Fruit fly (Drosophila melanogaster) whole organism, wandering third instar larva: Measurements from ENCODE around the gene cni.

Experiments used
- Abd-B ChIP-seq: fragments of >200 bp; optimal IDR thresholded peaks from 2 replicates; lab custom pipeline; 2017; ENCODE audit warnings: missing biosample characterization, missing genetic modification characterization
- CG32264 ChIP-seq: fragments of 200-800 bp; sonication (Bioruptor generic); optimal IDR thresholded peaks from 2 replicates; lab custom pipeline; 2016; ENCODE audit warnings: missing biosample characterization, missing genetic modification characterization
- CG9705 ChIP-seq: fragments of 200-800 bp; sonication (Bioruptor generic); optimal IDR thresholded peaks from 2 replicates; lab custom pipeline; 2018; ENCODE audit warnings: missing biosample characterization, mild to moderate bottlenecking, missing genetic modification characterization
- CrebA ChIP-seq: fragments of 200-800 bp; sonication (Bioruptor generic); optimal IDR thresholded peaks from 2 replicates; lab custom pipeline; 2016; ENCODE audit warnings: missing biosample characterization, mild to moderate bottlenecking, missing genetic modification characterization, borderline replicate concordance
- Dfd ChIP-seq: fragments of >200 bp; optimal IDR thresholded peaks from 2 replicates; lab custom pipeline; 2017; ENCODE audit warnings: missing biosample characterization, missing genetic modification characterization
- Dif ChIP-seq: fragments of 200-275, 200-300 bp; sonication (Bioruptor generic); optimal IDR thresholded peaks from 2 replicates; lab custom pipeline; 2018; ENCODE audit warnings: missing biosample characterization, missing genetic modification characterization; ENCODE audit not compliant: partially characterized antibody
- GATAd ChIP-seq: sonication (Bioruptor generic); optimal IDR thresholded peaks from 2 replicates; lab custom pipeline; 2016; ENCODE audit warnings: missing biosample characterization, missing genetic modification characterization
- HLH106 ChIP-seq: fragments of 200-800 bp; optimal IDR thresholded peaks from 3 replicates; lab custom pipeline; 2019; ENCODE audit warnings: missing biosample characterization, mild to moderate bottlenecking, missing genetic modification characterization, moderate library complexity
- Hnf4 ChIP-seq: fragments of 200-800 bp; sonication (Bioruptor generic); optimal IDR thresholded peaks from 2 replicates; lab custom pipeline; 2016; ENCODE audit warnings: missing biosample characterization, mild to moderate bottlenecking, missing genetic modification characterization
- Hr78 ChIP-seq: fragments of >200 bp; optimal IDR thresholded peaks from 2 replicates; lab custom pipeline; 2017; ENCODE audit warnings: missing biosample characterization, missing genetic modification characterization
- Hr83 ChIP-seq: fragments of 200-300 bp; sonication (Bioruptor generic); optimal IDR thresholded peaks from 2 replicates; lab custom pipeline; 2016; ENCODE audit warnings: missing biosample characterization, mild to moderate bottlenecking, missing genetic modification characterization, moderate library complexity; ENCODE audit not compliant: poor library complexity, severe bottlenecking
- Jra ChIP-seq: sonication (Bioruptor generic); optimal IDR thresholded peaks from 2 replicates; lab custom pipeline; 2016; ENCODE audit warnings: missing biosample characterization, missing genetic modification characterization
- Mio ChIP-seq: sonication (Bioruptor generic); optimal IDR thresholded peaks from 2 replicates; lab custom pipeline; 2016; ENCODE audit warnings: missing biosample characterization, missing genetic modification characterization
- Myc ChIP-seq: fragments of >200 bp; optimal IDR thresholded peaks from 2 replicates; lab custom pipeline; 2017
- N ChIP-seq: fragments of >200 bp; optimal IDR thresholded peaks from 2 replicates; lab custom pipeline; 2018; ENCODE audit warnings: missing biosample characterization, missing external identifiers, missing genetic modification characterization
- OdsH ChIP-seq: fragments of 200-800 bp; sonication (Bioruptor generic); optimal IDR thresholded peaks from 2 replicates; lab custom pipeline; 2016; ENCODE audit warnings: missing biosample characterization, mild to moderate bottlenecking, missing genetic modification characterization
- Rel ChIP-seq, 2 experiments: fragments of 200-800 bp; sonication (Bioruptor generic) in 1 of 2; optimal IDR thresholded peaks; 2 replicates in 1 of 2; 3 replicates in 1 of 2; lab custom pipeline; 2016 to 2019; ENCODE audit warnings: mild to moderate bottlenecking in 2 of 2, missing biosample characterization in 2 of 2, missing genetic modification characterization in 2 of 2, moderate library complexity in 1 of 2
- Sp1 ChIP-seq: fragments of 200-800 bp; sonication (Bioruptor generic); optimal IDR thresholded peaks from 3 replicates; lab custom pipeline; 2019; ENCODE audit warnings: missing biosample characterization, mild to moderate bottlenecking, missing genetic modification characterization, moderate library complexity
- Vsx2 ChIP-seq: fragments of 200-300, 225-300 bp; sonication (Bioruptor generic); optimal IDR thresholded peaks from 2 replicates; lab custom pipeline; 2018; ENCODE audit warnings: missing biosample characterization, missing genetic modification characterization; ENCODE audit not compliant: partially characterized antibody
- brk ChIP-seq: fragments of 200-800 bp; sonication (Bioruptor generic); optimal IDR thresholded peaks from 2 replicates; lab custom pipeline; 2016; ENCODE audit warnings: missing biosample characterization, mild to moderate bottlenecking, missing genetic modification characterization
- dl ChIP-seq, 2 experiments: fragments of 175-275, 200-275 bp in 1 of 2; fragments of 200-275 bp in 1 of 2; sonication (Bioruptor generic); optimal IDR thresholded peaks; lab custom pipeline; 2018; ENCODE audit warnings: mild to moderate bottlenecking in 2 of 2, missing biosample characterization in 2 of 2, missing genetic modification characterization in 2 of 2, moderate library complexity in 2 of 2; ENCODE audit not compliant: partially characterized antibody in 2 of 2, insufficient read depth in 1 of 2
- dmrt93B ChIP-seq: fragments of 200-800 bp; sonication (Bioruptor generic); optimal IDR thresholded peaks from 2 replicates; lab custom pipeline; 2018; ENCODE audit warnings: missing biosample characterization, mild to moderate bottlenecking, missing genetic modification characterization
- dsf ChIP-seq: sonication (Bioruptor generic); optimal IDR thresholded peaks from 2 replicates; lab custom pipeline; 2016; ENCODE audit warnings: missing biosample characterization, missing genetic modification characterization, borderline replicate concordance
- foxo ChIP-seq, 2 experiments: fragments of 200-800 bp; sonication (Bioruptor generic); optimal IDR thresholded peaks; 2 replicates in 1 of 2; 3 replicates in 1 of 2; lab custom pipeline; 2016 to 2017; ENCODE audit warnings: missing biosample characterization in 2 of 2, missing genetic modification characterization in 2 of 2
- fru ChIP-seq: fragments of 200-800 bp; sonication (Bioruptor generic); optimal IDR thresholded peaks from 3 replicates; lab custom pipeline; 2016; ENCODE audit warnings: missing biosample characterization, mild to moderate bottlenecking, missing genetic modification characterization
- h ChIP-seq: fragments of 200-800 bp; sonication (Bioruptor generic); optimal IDR thresholded peaks from 3 replicates; lab custom pipeline; 2016; ENCODE audit warnings: missing biosample characterization, mild to moderate bottlenecking, missing genetic modification characterization
- jim ChIP-seq: fragments of 175-275, 200-325 bp; sonication (Bioruptor generic); optimal IDR thresholded peaks from 2 replicates; lab custom pipeline; 2016; ENCODE audit warnings: missing biosample characterization, mild to moderate bottlenecking, missing genetic modification characterization
- lola ChIP-seq: fragments of >200 bp; optimal IDR thresholded peaks from 2 replicates; lab custom pipeline; 2017; ENCODE audit warnings: missing biosample characterization, missing genetic modification characterization
- pan ChIP-seq: fragments of >200 bp; optimal IDR thresholded peaks from 2 replicates; lab custom pipeline; 2017
- psq ChIP-seq: fragments of 200-800 bp; sonication (Bioruptor generic); optimal IDR thresholded peaks from 3 replicates; lab custom pipeline; 2017; ENCODE audit warnings: missing biosample characterization, mild to moderate bottlenecking, missing genetic modification characterization, moderate library complexity
- rgr ChIP-seq: fragments of 200-800 bp; sonication (Bioruptor generic); optimal IDR thresholded peaks from 3 replicates; lab custom pipeline; 2016; ENCODE audit warnings: missing biosample characterization, mild to moderate bottlenecking, missing genetic modification characterization
- sage ChIP-seq: fragments of 200-800 bp; sonication (Bioruptor generic); optimal IDR thresholded peaks from 2 replicates; lab custom pipeline; 2016; ENCODE audit warnings: missing biosample characterization, mild to moderate bottlenecking, missing genetic modification characterization
- sv ChIP-seq: fragments of 200-800 bp; sonication (Bioruptor generic); optimal IDR thresholded peaks from 3 replicates; lab custom pipeline; 2016; ENCODE audit warnings: missing biosample characterization, missing genetic modification characterization
- tai ChIP-seq: sonication (Bioruptor generic); optimal IDR thresholded peaks from 2 replicates; lab custom pipeline; 2016; ENCODE audit warnings: missing biosample characterization, missing genetic modification characterization
- woc ChIP-seq: sonication (Bioruptor generic); optimal IDR thresholded peaks from 2 replicates; lab custom pipeline; 2016; ENCODE audit warnings: missing biosample characterization, mild to moderate bottlenecking, missing genetic modification characterization

Gene cni

dm6 chr2L:16356249-16357025, 45.9 kb upstream of the cni start, which contains the start of gene CaBP1:
TSS of gene CaBP1 (minus strand) at chr2L:16356735.
- TF ChIP-seq woc (GFP tag; lab: Kevin White, UChicago) (no peak), GATAd (no peak), Abd-B (no peak), h (peak; percentile 18), pan (lab: Kevin White, UChicago) (no peak), Mio (GFP tag; lab: Kevin White, UChicago) (no peak), OdsH (GFP tag; lab: Kevin White, UChicago) (no peak), Sp1 (GFP tag; lab: Kevin White, UChicago) (no peak), sv (GFP tag; lab: Kevin White, UChicago) (no peak), CG9705 (GFP tag; lab: Kevin White, UChicago) (no peak), Dfd (GFP tag; lab: Kevin White, UChicago) (no peak), foxo (GFP tag; optimal IDR thresholded peaks at IDR 0.05; lab: Kevin White, UChicago) (no peak), N (no peak), tai (GFP tag; lab: Kevin White, UChicago) (no peak), Hr78 (GFP tag; lab: Kevin White, UChicago) (no peak), dsf (no peak), sage (GFP tag; lab: Kevin White, UChicago) (no peak), HLH106 (tag; lab: Kevin White, UChicago) (no peak), jim (GFP tag; lab: Kevin White, UChicago) (no peak), Dif (GFP tag; lab: Kevin White, UChicago) (no peak), CrebA (GFP tag; lab: Kevin White, UChicago) (peak; percentile 79), Rel (GFP tag; optimal IDR thresholded peaks at IDR 0.05; lab: Kevin White, UChicago) (no peak), Rel (tag; optimal IDR thresholded peaks at IDR 0.05; lab: Kevin White, UChicago) (peak; percentile 4), dl (GFP tag; optimal IDR thresholded peaks at IDR 0.05; lab: Kevin White, UChicago; ENCODE audit: insufficient read depth in 1 of 2, partially characterized antibody in 2 of 2) (no peak), CG32264 (GFP tag; lab: Kevin White, UChicago) (no peak), Myc (peak; percentile 61), Hr83 (GFP tag; lab: Kevin White, UChicago) (no peak), Hnf4 (GFP tag; lab: Kevin White, UChicago) (peak; percentile 20), brk (GFP tag; lab: Kevin White, UChicago) (peak; percentile 50), Jra (GFP tag; lab: Kevin White, UChicago) (peak; percentile 20), lola (GFP tag; lab: Kevin White, UChicago) (no peak), Vsx2 (GFP tag; lab: Kevin White, UChicago) (no peak)

- TF ChIP-seq Mio (GFP tag; lab: Kevin White, UChicago) (no peak), Hnf4 (GFP tag; lab: Kevin White, UChicago) (no peak), Jra (GFP tag; lab: Kevin White, UChicago) (no peak), woc (GFP tag; lab: Kevin White, UChicago) (no peak), Hr78 (GFP tag; lab: Kevin White, UChicago) (no peak), Vsx2 (GFP tag; lab: Kevin White, UChicago) (no peak), lola (GFP tag; lab: Kevin White, UChicago) (no peak)
These were observed 43.2 kb upstream of the cni start for dm6 chr2L:16353765-16354164.

dm6 chr2L:16352585-16353580, 42.4 kb upstream of the cni start, which contains the start of the genes Hyls1, chif and CG4455:
TSS of gene Hyls1 (minus strand) at chr2L:16352628.
TSS of gene chif (minus strand) at chr2L:16352628.
TSS of gene CG4455 (plus strand) at chr2L:16352934.
- TF ChIP-seq CG32264 (GFP tag; lab: Kevin White, UChicago) (no peak), CG9705 (GFP tag; lab: Kevin White, UChicago) (peak; percentile 44), pan (lab: Kevin White, UChicago) (no peak), Sp1 (GFP tag; lab: Kevin White, UChicago) (peak; percentile 58), psq (GFP tag; lab: Kevin White, UChicago) (peak; percentile 85), woc (GFP tag; lab: Kevin White, UChicago) (peak; percentile 40), Rel (GFP tag; optimal IDR thresholded peaks at IDR 0.05; lab: Kevin White, UChicago) (no peak), Rel (tag; optimal IDR thresholded peaks at IDR 0.05; lab: Kevin White, UChicago) (peak; percentile 71), Dfd (GFP tag; lab: Kevin White, UChicago) (no peak), HLH106 (tag; lab: Kevin White, UChicago) (peak; percentile 69), foxo (GFP tag; optimal IDR thresholded peaks at IDR 0.05; lab: Kevin White, UChicago) (peak in 1 of 2 experiments; percentile 55), OdsH (GFP tag; lab: Kevin White, UChicago) (peak; percentile 40), brk (GFP tag; lab: Kevin White, UChicago) (peak; percentile 75), rgr (GFP tag; lab: Kevin White, UChicago) (peak; percentile 47), fru (GFP tag; lab: Kevin White, UChicago) (peak; percentile 1), sv (GFP tag; lab: Kevin White, UChicago) (peak; percentile 13), dmrt93B (peak; percentile 37), Hr83 (GFP tag; lab: Kevin White, UChicago) (peak; percentile 28), jim (GFP tag; lab: Kevin White, UChicago) (no peak), tai (GFP tag; lab: Kevin White, UChicago) (peak; percentile 62), sage (GFP tag; lab: Kevin White, UChicago) (peak; percentile 46), Hnf4 (GFP tag; lab: Kevin White, UChicago) (peak; percentile 53), dsf (no peak), h (peak; percentile 36)
